Fruit fly (Drosophila melanogaster) whole organism, adult: ENCODE data around the gene tub.
A peak's percentile ranks its signal among the peaks of the same experiment; 100 is the strongest.

Experiments
- CG11617 ChIP-seq: fragments of 200-800 bp; sonication (Bioruptor generic); optimal IDR thresholded peaks from 2 replicates; lab custom pipeline; 2017; ENCODE audit warnings: mild to moderate bottlenecking, missing biosample characterization, missing genetic modification reagents, missing genetic modification characterization
- CG12768 ChIP-seq: fragments of 200-800 bp; sonication (Bioruptor generic); optimal IDR thresholded peaks from 2 replicates; lab custom pipeline; 2017; ENCODE audit warnings: missing biosample characterization, missing genetic modification characterization, mild to moderate bottlenecking, moderate library complexity, missing genetic modification reagents
- CG14711 ChIP-seq: fragments of 200-800 bp; sonication (Bioruptor generic); optimal IDR thresholded peaks from 2 replicates; lab custom pipeline; 2018; ENCODE audit warnings: missing biosample characterization, mild to moderate bottlenecking, missing genetic modification characterization, moderate library complexity
- CG1620 ChIP-seq: fragments of 200-800 bp; sonication (Bioruptor generic); optimal IDR thresholded peaks from 2 replicates; lab custom pipeline; 2016; ENCODE audit warnings: missing biosample characterization, missing genetic modification characterization
- CG33017 ChIP-seq: fragments of 200-800 bp; sonication (Bioruptor generic); optimal IDR thresholded peaks from 2 replicates; lab custom pipeline; 2018; ENCODE audit warnings: missing biosample characterization, mild to moderate bottlenecking, missing genetic modification characterization, moderate library complexity
- CG5204 ChIP-seq: fragments of 200-800 bp; sonication (Bioruptor generic); optimal IDR thresholded peaks from 2 replicates; lab custom pipeline; 2016; ENCODE audit warnings: missing biosample characterization, missing genetic modification characterization
- CG7045 ChIP-seq: fragments of 200-800 bp; sonication (Bioruptor generic); optimal IDR thresholded peaks from 2 replicates; lab custom pipeline; 2017; ENCODE audit warnings: missing biosample characterization, mild to moderate bottlenecking, missing genetic modification characterization
- CG7101 ChIP-seq: fragments of 200-800 bp; sonication (Bioruptor generic); optimal IDR thresholded peaks from 2 replicates; lab custom pipeline; 2018; ENCODE audit warnings: missing biosample characterization, mild to moderate bottlenecking, missing genetic modification characterization, moderate library complexity
- Clk ChIP-seq: fragments of 200-800 bp; sonication (Bioruptor generic); optimal IDR thresholded peaks from 2 replicates; lab custom pipeline; 2017; ENCODE audit warnings: missing biosample characterization, missing genetic modification characterization
- Crg-1 ChIP-seq: fragments of 200-800 bp; sonication (Bioruptor generic); optimal IDR thresholded peaks from 2 replicates; lab custom pipeline; 2016; ENCODE audit warnings: missing biosample characterization, missing genetic modification characterization
- Hr96 ChIP-seq: fragments of 200-800 bp; sonication (Bioruptor generic); optimal IDR thresholded peaks from 2 replicates; lab custom pipeline; 2016; ENCODE audit warnings: missing biosample characterization, missing genetic modification characterization
- Mnt ChIP-seq: fragments of 200-800 bp; sonication (Bioruptor generic); optimal IDR thresholded peaks from 2 replicates; lab custom pipeline; 2016; ENCODE audit warnings: missing biosample characterization, mild to moderate bottlenecking, missing genetic modification characterization
- bab1 ChIP-seq: fragments of 200-800 bp; sonication (Bioruptor generic); optimal IDR thresholded peaks from 3 replicates; lab custom pipeline; 2019; ENCODE audit warnings: missing biosample characterization, mild to moderate bottlenecking, missing genetic modification characterization, moderate library complexity
- cic ChIP-seq: fragments of 200-800 bp; sonication (Bioruptor generic); optimal IDR thresholded peaks from 2 replicates; lab custom pipeline; 2017; ENCODE audit warnings: missing biosample characterization, mild to moderate bottlenecking, missing genetic modification characterization, moderate library complexity
- cnc ChIP-seq, 2 experiments: fragments of >200 bp; optimal IDR thresholded peaks; 2 replicates each; lab custom pipeline; 2017
- kay ChIP-seq: fragments of 200-800 bp; sonication (Bioruptor generic); peaks from one replicate; lab custom pipeline; 2016; ENCODE audit warnings: missing biosample characterization, missing genetic modification characterization, borderline replicate concordance
- ovo ChIP-seq: fragments of 200-800 bp; sonication (Bioruptor generic); optimal IDR thresholded peaks from 2 replicates; lab custom pipeline; 2016; ENCODE audit warnings: missing biosample characterization, missing genetic modification characterization
- pad ChIP-seq: fragments of 200-800 bp; sonication (Bioruptor generic); optimal IDR thresholded peaks from 3 replicates; lab custom pipeline; 2017; ENCODE audit warnings: missing biosample characterization, missing genetic modification characterization, mild to moderate bottlenecking, moderate library complexity, missing genetic modification reagents
- tj ChIP-seq: fragments of 200-800 bp; sonication (Bioruptor generic); optimal IDR thresholded peaks from 3 replicates; lab custom pipeline; 2017; ENCODE audit warnings: missing biosample characterization, mild to moderate bottlenecking, missing genetic modification characterization, moderate library complexity
- toe ChIP-seq: fragments of 200-800 bp; sonication (Bioruptor generic); optimal IDR thresholded peaks from 2 replicates; lab custom pipeline; 2016; ENCODE audit warnings: missing biosample characterization, missing genetic modification characterization

Gene tub

DNA sequence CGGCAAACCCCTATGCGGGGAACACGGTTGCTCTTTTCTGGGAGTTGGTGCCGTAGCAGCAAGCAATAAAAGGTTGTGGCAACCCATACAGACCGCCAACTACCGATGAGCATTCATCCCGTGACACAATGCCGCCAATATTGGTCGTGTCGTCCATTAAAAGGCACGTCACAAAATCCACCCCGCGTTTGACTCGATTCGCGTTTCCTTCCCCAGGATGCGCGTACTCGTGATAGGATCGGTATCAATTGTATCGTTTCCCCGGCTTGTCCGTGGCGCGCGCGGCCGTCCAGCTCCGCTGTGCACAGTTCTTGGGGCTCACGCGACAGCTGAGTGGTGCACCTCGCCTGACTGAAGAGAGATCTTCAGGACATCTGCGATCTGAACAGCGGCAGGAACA lies 37.3 kb upstream of the tub start:
- TF ChIP-seq ovo (no peak), CG5204 (GFP tag; lab: Kevin White, UChicago) (no peak), Mnt (GFP tag; lab: Kevin White, UChicago) (no peak)

DNA sequence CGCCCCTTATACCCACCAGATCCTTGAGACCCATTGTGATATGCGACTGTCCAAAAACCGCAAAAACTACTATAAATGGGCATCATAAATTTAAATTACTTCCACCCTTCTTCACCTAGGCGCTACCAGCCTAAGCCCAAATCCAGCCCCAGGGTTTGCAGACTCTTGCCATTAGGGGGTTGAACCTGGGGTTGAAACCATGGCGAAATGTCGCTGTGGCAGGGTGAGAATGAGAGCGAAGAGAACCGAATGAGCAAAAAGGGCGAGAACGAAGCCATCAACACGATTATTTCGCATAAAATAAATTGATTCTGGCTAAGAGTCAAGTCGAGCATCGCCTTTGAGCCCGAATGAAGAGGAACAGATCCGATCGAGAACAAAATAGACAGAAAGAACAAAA lies 34.0 kb upstream of the tub start:
- TF ChIP-seq Clk (no peak), CG33017 (tag; lab: Kevin White, UChicago) (no peak), tj (GFP tag; lab: Kevin White, UChicago) (no peak), ovo (no peak), CG14711 (tag; lab: Kevin White, UChicago) (no peak), CG7101 (no peak), Mnt (GFP tag; lab: Kevin White, UChicago) (no peak), cnc (optimal IDR thresholded peaks at IDR 0.05; lab: Kevin White, UChicago) (no peak), CG11617 (no peak), Hr96 (no peak)

DNA sequence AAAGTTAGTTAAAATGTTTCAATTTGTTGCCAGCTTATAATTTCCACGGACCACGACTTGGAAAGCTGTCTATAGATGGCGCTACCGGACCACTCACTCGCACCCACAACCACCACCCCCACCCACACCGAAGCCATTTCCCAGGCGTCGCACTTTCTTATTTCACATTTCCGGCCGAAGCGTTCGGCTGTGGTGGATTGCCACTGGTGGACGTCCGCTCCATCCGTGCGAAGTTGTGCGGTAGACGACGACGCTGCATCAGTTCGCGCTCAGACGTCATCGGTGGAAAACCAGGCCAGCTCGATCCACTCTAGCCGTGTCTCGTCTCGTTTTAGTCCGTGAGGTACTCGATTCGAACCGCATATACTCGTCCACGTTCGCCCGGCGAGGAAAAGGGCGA lies 27.9 kb upstream of the tub start, which contains the start of gene CG1090:
Gene CG1090 (plus strand): TSS at position 259 of the 400 bp plus-strand sequence.
- TF ChIP-seq Clk (no peak), CG12768 (GFP tag; lab: Kevin White, UChicago) (peak; percentile 9), CG33017 (tag; lab: Kevin White, UChicago) (peak; percentile 7)

DNA sequence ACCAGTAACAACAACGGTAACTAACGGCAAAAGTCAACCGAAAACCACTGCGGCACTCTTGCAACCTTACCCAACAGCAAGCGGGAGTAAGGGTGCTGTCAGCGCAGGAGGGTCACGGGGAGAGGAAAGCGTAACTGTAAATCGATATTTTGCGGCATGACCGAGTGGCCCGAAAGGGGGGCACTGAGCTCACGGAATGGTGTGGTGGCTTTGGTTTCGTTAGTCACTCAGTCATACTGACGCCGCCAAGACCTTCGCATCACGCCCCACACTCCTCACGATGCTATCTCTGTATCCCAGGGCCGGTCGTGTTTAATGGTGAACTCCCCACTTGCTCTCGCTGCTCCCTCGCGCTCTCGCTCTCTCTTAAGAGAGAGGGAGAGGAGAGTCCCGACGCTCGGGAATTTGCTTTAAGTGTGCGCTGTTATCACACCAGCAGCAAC lies 26.9 kb upstream of the tub start:
- TF ChIP-seq Hr96 = no peak
- no peak for TF ChIP-seq CG5204 (GFP tag; lab: Kevin White, UChicago)
- TF ChIP-seq cnc (optimal IDR thresholded peaks at IDR 0.05; lab: Kevin White, UChicago) = no peak
- no peak for TF ChIP-seq kay (GFP tag; lab: Kevin White, UChicago)
- no peak for TF ChIP-seq tj (GFP tag; lab: Kevin White, UChicago)
- peak; percentile 12 for TF ChIP-seq CG33017 (tag; lab: Kevin White, UChicago)
- peak; percentile 8 for TF ChIP-seq ovo
- TF ChIP-seq toe = no peak
- no peak for TF ChIP-seq Mnt (GFP tag; lab: Kevin White, UChicago)
- no peak for TF ChIP-seq pad (GFP tag; lab: Kevin White, UChicago)

DNA sequence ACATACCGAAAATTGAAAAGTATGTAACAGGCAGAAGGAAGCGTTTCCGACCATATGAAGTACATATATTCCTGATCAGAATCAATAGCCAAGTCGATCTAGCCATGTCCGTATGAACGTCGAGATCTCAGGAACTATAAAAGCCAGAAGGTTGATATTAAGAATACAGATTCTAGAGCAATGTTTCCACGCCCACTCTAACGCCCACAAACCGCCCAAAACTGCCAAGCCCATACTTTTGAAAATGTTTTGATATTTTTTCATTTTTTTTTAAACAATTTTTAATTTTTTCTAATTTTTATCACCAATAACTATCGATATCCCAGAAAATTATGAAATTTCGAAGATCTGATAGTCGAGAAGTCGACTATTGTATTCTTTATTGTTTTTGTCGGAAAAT lies 25.5 kb upstream of the tub start:
- TF ChIP-seq Crg-1 (GFP tag; lab: Kevin White, UChicago) (no peak), CG7045 (GFP tag; lab: Kevin White, UChicago) (no peak), CG33017 (tag; lab: Kevin White, UChicago) (no peak), pad (GFP tag; lab: Kevin White, UChicago) (no peak), Clk (no peak), CG14711 (tag; lab: Kevin White, UChicago) (no peak), CG12768 (GFP tag; lab: Kevin White, UChicago) (no peak)

DNA sequence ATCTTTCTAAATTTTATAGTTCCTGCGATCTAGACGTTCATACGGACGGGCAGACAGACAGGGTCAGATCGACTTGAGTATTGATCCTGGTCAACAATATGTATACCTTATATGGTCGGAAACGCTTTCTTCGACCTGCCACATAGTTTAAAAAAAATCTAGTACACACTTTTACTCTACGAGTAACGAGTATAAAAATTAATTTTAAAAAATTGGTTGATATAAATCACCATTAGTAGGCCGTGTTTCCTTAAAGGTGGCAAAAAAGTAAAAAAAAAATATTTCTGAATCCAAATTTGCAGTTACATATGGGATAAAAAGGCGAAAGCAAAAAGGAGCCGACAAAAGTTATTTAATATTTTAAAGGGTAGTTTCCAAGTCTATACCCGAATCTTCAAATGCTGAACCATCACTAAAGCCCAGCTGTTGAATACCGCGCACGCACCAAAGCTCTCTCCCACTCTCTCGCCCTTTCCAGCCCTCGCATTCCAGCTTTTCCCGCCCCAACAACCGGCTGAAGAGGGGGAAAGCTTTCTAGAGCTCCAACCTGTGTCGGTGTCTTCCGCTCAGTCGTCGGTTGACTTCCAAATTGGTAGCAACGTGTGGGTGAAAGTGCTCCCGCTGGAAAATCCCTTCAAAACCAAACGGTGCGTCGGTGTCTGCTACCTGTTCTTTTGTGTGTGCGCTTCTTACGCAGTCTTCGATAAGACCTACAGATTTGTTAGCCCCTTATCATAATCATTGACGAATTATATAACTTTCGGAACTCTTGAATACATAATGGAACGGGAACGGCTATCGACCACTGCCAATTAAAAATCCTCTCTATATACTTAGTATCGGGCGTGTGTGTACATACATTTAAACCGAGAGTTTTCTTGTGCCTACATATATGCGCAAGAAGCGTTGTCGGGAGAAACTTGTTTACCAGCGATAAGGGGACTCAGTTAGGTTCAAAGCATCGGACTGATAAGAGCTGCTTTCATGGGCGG lies 8.9 kb upstream of the tub start, which contains the start of gene Sfxn1-3:
Gene Sfxn1-3 (plus strand): TSS at position 238 of the 992 bp plus-strand sequence.
- TF ChIP-seq cnc (optimal IDR thresholded peaks at IDR 0.05; lab: Kevin White, UChicago) (no peak), CG12768 (GFP tag; lab: Kevin White, UChicago) (peak; percentile 95), tj (GFP tag; lab: Kevin White, UChicago) (peak; percentile 29), CG14711 (tag; lab: Kevin White, UChicago) (peak; percentile 36), CG5204 (GFP tag; lab: Kevin White, UChicago) (no peak), CG33017 (tag; lab: Kevin White, UChicago) (peak; percentile 55), Hr96 (peak; percentile 63), kay (GFP tag; lab: Kevin White, UChicago) (peak; percentile 89), ovo (peak; percentile 73), CG11617 (peak; percentile 55), CG7045 (GFP tag; lab: Kevin White, UChicago) (peak; percentile 27), Clk (no peak), CG7101 (peak; percentile 71), toe (no peak), pad (GFP tag; lab: Kevin White, UChicago) (peak; percentile 96), Mnt (GFP tag; lab: Kevin White, UChicago) (peak; percentile 92), bab1 (GFP tag; lab: Kevin White, UChicago) (peak; percentile 78), cic (peak; percentile 95), CG1620 (no peak), Crg-1 (GFP tag; lab: Kevin White, UChicago) (peak; percentile 79)
